Worm (Caenorhabditis elegans) whole organism, L3 larva: Measurements from ENCODE around the gene tor-1.

Experiments
- R02D3.7 ChIP-seq: fragments of 150-350 bp; optimal IDR thresholded peaks from 2 replicates; lab custom pipeline; 2014; ENCODE audit warnings: missing biosample characterization, missing genetic modification characterization
- ZK546.5 ChIP-seq: sonication (generic microtip); optimal IDR thresholded peaks from 2 replicates; lab custom pipeline; 2017; ENCODE audit warnings: missing biosample characterization, missing genetic modification characterization
- aly-2 ChIP-seq: fragments of 150-350 bp; optimal IDR thresholded peaks from 2 replicates; lab custom pipeline; 2014; ENCODE audit warnings: missing biosample characterization, missing genetic modification characterization
- ama-1 ChIP-seq: fragments of 150-350 bp; optimal IDR thresholded peaks from 2 replicates; lab custom pipeline; 2018
- ceh-16 ChIP-seq: sonication (generic microtip); optimal IDR thresholded peaks from 2 replicates; lab custom pipeline; 2017; ENCODE audit warnings: missing biosample characterization, missing genetic modification characterization
- ceh-28 ChIP-seq: fragments of 150-350 bp; optimal IDR thresholded peaks from 2 replicates; lab custom pipeline; 2014; ENCODE audit warnings: missing biosample characterization, missing genetic modification reagents, missing genetic modification characterization
- ceh-82 ChIP-seq: fragments of 150-350 bp; optimal IDR thresholded peaks from 2 replicates; lab custom pipeline; 2014; ENCODE audit warnings: missing biosample characterization, missing genetic modification characterization
- daf-12 ChIP-seq: fragments of 150-350 bp; optimal IDR thresholded peaks from 2 replicates; lab custom pipeline; 2014; ENCODE audit warnings: missing biosample characterization, missing genetic modification reagents, missing genetic modification characterization
- egl-27 ChIP-seq: sonication (generic microtip); optimal IDR thresholded peaks from 4 replicates; lab custom pipeline; 2017; ENCODE audit warnings: missing biosample characterization, missing genetic modification reagents, missing genetic modification characterization
- egl-5 ChIP-seq: fragments of 150-350 bp; optimal IDR thresholded peaks from 2 replicates; lab custom pipeline; 2017; ENCODE audit warnings: missing biosample characterization, missing genetic modification reagents, missing genetic modification characterization, inconsistent platforms
- elt-1 ChIP-seq: fragments of 150-350 bp; optimal IDR thresholded peaks from 2 replicates; lab custom pipeline; 2014; ENCODE audit warnings: missing biosample characterization, missing genetic modification characterization
- elt-2 ChIP-seq: sonication (generic microtip); optimal IDR thresholded peaks from 2 replicates; lab custom pipeline; 2016; ENCODE audit warnings: missing genetic modification reagents, mild to moderate bottlenecking, missing genetic modification characterization, missing compliant biosample characterization
- eor-1 ChIP-seq, 2 experiments: fragments of 150-350 bp; optimal IDR thresholded peaks; 2 replicates each; lab custom pipeline; 2014 to 2018; ENCODE audit warnings: missing biosample characterization in 2 of 2, missing genetic modification characterization in 2 of 2
- fkh-10 ChIP-seq: sonication (generic microtip); optimal IDR thresholded peaks from 2 replicates; lab custom pipeline; 2017; ENCODE audit warnings: missing biosample characterization, missing genetic modification reagents, missing genetic modification characterization
- hmg-11 ChIP-seq: sonication (generic microtip); optimal IDR thresholded peaks from 2 replicates; lab custom pipeline; 2016; ENCODE audit warnings: missing genetic modification characterization, missing compliant biosample characterization
- jun-1 ChIP-seq: fragments of 150-350 bp; optimal IDR thresholded peaks from 2 replicates; lab custom pipeline; 2014; ENCODE audit warnings: missing biosample characterization, missing genetic modification reagents, missing genetic modification characterization
- lin-15B ChIP-seq: fragments of 150-350 bp; optimal IDR thresholded peaks from 2 replicates; lab custom pipeline; 2014; ENCODE audit warnings: missing biosample characterization, missing genetic modification characterization
- lin-39 ChIP-seq: fragments of 150-350 bp; optimal IDR thresholded peaks from 2 replicates; lab custom pipeline; 2018; ENCODE audit warnings: missing biosample characterization, missing genetic modification reagents, missing genetic modification characterization
- mdl-1 ChIP-seq: fragments of 150-350 bp; optimal IDR thresholded peaks from 2 replicates; lab custom pipeline; 2014; ENCODE audit warnings: missing biosample characterization, missing genetic modification characterization
- mml-1 ChIP-seq: fragments of 150-350 bp; sonication (generic microtip); optimal IDR thresholded peaks from 3 replicates; lab custom pipeline; 2014; ENCODE audit warnings: missing biosample characterization, missing genetic modification characterization
- nfya-1 ChIP-seq: sonication (generic microtip); optimal IDR thresholded peaks from 2 replicates; lab custom pipeline; 2017; ENCODE audit warnings: missing genetic modification characterization, mild to moderate bottlenecking, missing compliant biosample characterization, antibody characterized with exemption, moderate library complexity; ENCODE audit not compliant: insufficient read depth
- nhr-237 ChIP-seq: fragments of 150-350 bp; optimal IDR thresholded peaks from 2 replicates; lab custom pipeline; 2014; ENCODE audit warnings: missing biosample characterization, missing genetic modification characterization
- nhr-25 ChIP-seq: sonication (generic microtip); optimal IDR thresholded peaks from 2 replicates; lab custom pipeline; 2017; ENCODE audit warnings: missing biosample characterization, missing genetic modification characterization
- nhr-43 ChIP-seq: sonication (generic microtip); optimal IDR thresholded peaks from 2 replicates; lab custom pipeline; 2016; ENCODE audit warnings: mild to moderate bottlenecking, missing genetic modification characterization, missing compliant biosample characterization; ENCODE audit not compliant: poor library complexity, severe bottlenecking
- nhr-77 ChIP-seq: fragments of 150-350 bp; optimal IDR thresholded peaks from 2 replicates; lab custom pipeline; 2014; ENCODE audit warnings: missing biosample characterization, missing genetic modification characterization
- pha-4 ChIP-seq: fragments of 150-350 bp; optimal IDR thresholded peaks from 2 replicates; lab custom pipeline; 2014; ENCODE audit warnings: missing biosample characterization, missing genetic modification reagents, missing genetic modification characterization
- sea-2 ChIP-seq: fragments of 150-350 bp; sonication (generic microtip); optimal IDR thresholded peaks from 4 replicates; lab custom pipeline; 2014; ENCODE audit warnings: missing biosample characterization, missing genetic modification reagents, missing genetic modification characterization
- skn-1 ChIP-seq: fragments of 150-350 bp; optimal IDR thresholded peaks from 2 replicates; lab custom pipeline; 2014; ENCODE audit warnings: missing biosample characterization, missing genetic modification characterization
- snpc-4 ChIP-seq: fragments of 150-350 bp; optimal IDR thresholded peaks from 2 replicates; lab custom pipeline; 2014; ENCODE audit warnings: missing biosample characterization, missing genetic modification characterization
- unc-39 ChIP-seq: sonication (generic microtip); optimal IDR thresholded peaks from 4 replicates; lab custom pipeline; 2017; ENCODE audit warnings: missing biosample characterization, missing genetic modification characterization
- unc-62 ChIP-seq: fragments of 150-350 bp; sonication (generic microtip); optimal IDR thresholded peaks from 4 replicates; lab custom pipeline; 2014; ENCODE audit warnings: missing biosample characterization, missing genetic modification reagents, missing genetic modification characterization
- zag-1 ChIP-seq: fragments of 150-350 bp; optimal IDR thresholded peaks from 2 replicates; lab custom pipeline; 2014; ENCODE audit warnings: missing biosample characterization, missing genetic modification characterization
- ztf-11 ChIP-seq: fragments of 150-350 bp; optimal IDR thresholded peaks from 2 replicates; lab custom pipeline; 2014; ENCODE audit warnings: missing biosample characterization, missing genetic modification characterization

tor-1 gene

DNA sequence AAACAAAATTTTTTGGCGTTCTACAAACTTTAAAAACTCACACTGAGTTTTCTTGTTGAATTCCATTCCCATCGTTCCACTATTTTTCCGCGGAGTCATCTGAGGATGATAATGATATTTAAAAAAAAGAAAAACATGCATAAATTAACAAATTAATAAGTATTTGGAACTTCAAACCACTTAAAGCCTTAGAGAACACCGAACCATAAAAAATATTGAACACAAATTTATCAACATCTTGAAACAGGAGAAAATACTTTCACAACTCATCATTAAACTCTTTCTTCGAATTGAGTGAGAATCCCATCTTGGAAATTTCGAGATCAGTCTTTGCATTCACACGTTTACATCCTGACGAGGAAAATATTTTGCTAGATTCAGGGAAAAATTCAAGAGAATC lies 3.2 kb downstream of the tor-1 start, which contains the start of gene gei-18:
Gene gei-18 (minus strand): TSS at position 101 of the 400 bp plus-strand sequence.
- TF ChIP-seq aly-2 (no peak), egl-27 (no peak), ztf-11 (no peak), nhr-77 (tag; lab: Kevin White, UChicago) (no peak), unc-62 (no peak), daf-12 (no peak)
- TF ChIP-seq, all 47 proteins: peak for 0

DNA sequence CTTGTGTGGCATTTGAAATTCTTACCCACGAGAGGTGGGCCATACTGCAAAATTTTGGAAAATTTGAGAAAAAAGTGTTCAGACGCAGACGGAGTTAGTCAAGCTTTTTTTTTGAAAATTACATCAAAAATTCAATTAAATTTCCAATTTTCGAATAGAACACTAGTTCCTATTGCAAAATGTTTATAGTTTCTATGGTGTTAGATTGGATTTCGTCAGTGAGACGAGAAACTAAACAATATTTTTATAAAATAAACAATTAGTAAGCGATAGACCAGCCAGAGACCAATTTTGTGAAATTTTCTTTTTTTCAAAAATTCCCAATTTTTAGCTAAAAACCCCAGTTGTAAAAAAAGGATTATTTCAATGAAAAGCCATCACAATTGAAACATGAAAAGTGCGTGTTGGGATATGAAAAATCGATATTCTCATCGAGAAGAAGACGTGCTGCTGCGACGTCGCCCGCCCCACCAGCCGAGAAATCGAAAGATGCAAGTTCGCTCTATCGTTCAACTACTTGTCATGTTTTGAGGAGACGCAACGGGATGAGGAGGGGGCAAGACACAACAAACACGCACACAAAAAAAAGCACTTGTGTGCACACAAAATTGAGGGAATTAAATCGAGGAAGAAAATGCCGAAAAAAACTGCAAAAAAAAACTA lies 5.7 kb downstream of the tor-1 start, which contains the start of gene dnbp-1:
Gene dnbp-1 (minus strand): TSS at position 51 of the 663 bp plus-strand sequence.
- TF ChIP-seq ceh-28 (tag; lab: Kevin White, UChicago) (peak; percentile 76), ZK546.5 (tag; lab: Kevin White, UChicago) (no peak), snpc-4 (tag; lab: Kevin White, UChicago) (peak; percentile 87), elt-2 (peak; percentile 55), egl-5 (tag; lab: Kevin White, UChicago) (peak; percentile 78), pha-4 (peak; percentile 86), jun-1 (tag; lab: Kevin White, UChicago) (no peak), mdl-1 (tag; lab: Kevin White, UChicago) (no peak), nhr-43 (tag; lab: Kevin White, UChicago) (no peak), nfya-1 (tag; lab: Kevin White, UChicago) (peak; percentile 86), ceh-82 (tag; lab: Kevin White, UChicago) (no peak), lin-15B (tag; lab: Kevin White, UChicago) (peak; percentile 90), unc-62 (no peak), lin-39 (tag; lab: Kevin White, UChicago) (peak; percentile 80), sea-2 (GFP tag; lab: Kevin White, UChicago) (peak; percentile 48), nhr-25 (tag; lab: Kevin White, UChicago) (peak; percentile 30), fkh-10 (GFP tag; lab: Kevin White, UChicago) (peak; percentile 63), aly-2 (no peak), hmg-11 (peak; percentile 75), skn-1 (tag; lab: Kevin White, UChicago) (peak; percentile 5)

DNA sequence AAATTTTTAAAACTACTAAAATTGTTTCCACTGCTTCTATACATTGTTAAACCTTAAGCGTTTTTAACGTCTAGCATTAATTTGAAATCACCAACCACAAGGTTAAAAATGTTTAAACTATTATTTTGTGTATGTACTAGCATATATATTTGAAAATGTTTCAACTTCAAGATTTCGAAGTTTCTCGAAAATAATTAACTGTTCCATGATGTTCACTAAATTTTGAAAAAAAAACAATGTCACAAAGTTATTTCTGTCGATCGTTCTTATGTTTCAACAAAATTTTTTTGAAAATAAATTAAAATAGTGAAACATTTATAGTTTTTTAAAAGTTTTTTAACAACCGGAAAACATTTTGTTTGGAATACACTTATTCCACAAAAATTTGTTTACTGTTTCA lies 31.0 kb downstream of the tor-1 start:
- TF ChIP-seq lin-15B (tag; lab: Kevin White, UChicago), result no peak
- TF ChIP-seq ama-1 (lab: Kevin White, UChicago), result no peak
- TF ChIP-seq elt-1 (tag; lab: Kevin White, UChicago), result no peak
- TF ChIP-seq R02D3.7 (tag; lab: Kevin White, UChicago), result no peak
- no peak for TF ChIP-seq ceh-82 (tag; lab: Kevin White, UChicago)
- no peak for TF ChIP-seq ceh-16
- TF ChIP-seq sea-2 (GFP tag; lab: Kevin White, UChicago), result no peak
- TF ChIP-seq mml-1, result no peak
- no peak for TF ChIP-seq zag-1 (tag; lab: Kevin White, UChicago)
- TF ChIP-seq nhr-25 (tag; lab: Kevin White, UChicago), result no peak
- no peak for TF ChIP-seq jun-1 (tag; lab: Kevin White, UChicago)
- TF ChIP-seq aly-2, result no peak

DNA sequence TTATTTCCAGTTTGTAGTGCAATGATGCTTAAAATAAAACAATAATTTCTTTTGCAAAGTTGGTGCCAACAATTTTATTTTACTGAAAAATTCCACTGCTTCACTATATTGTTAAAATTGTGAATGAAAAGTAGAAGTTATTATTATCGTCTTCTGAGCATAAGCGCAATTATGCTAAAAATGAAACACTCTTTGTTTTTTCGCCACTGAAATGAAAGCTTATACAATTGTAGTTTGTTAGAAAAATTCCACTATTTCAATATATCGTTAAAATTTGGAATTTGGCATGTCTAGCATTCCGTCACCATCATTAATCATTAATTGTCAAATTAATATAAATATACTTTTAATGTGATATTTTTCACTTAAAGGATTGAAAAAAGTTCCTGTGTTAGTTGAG lies 31.6 kb downstream of the tor-1 start:
- TF ChIP-seq lin-39 (tag; lab: Kevin White, UChicago), result no peak
- TF ChIP-seq, all 47 proteins: peak for 0

DNA sequence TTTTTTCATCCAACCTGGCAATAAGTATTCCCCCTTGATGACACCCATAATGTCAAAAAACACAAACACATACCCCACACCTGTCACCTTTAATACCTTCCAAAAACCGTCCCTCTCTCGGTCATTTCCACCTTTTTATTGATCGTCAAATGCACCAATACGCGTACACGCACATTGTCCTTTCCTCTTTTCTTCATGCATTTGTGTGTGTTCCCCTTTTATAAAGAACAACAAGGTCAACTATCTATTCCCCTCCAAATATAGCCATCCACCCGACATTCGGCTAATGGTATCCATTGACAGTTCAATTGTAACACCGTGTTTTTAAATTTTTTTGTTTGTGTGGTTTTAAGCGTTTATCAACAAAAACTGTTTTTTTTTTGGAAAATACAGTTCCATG lies 40.4 kb downstream of the tor-1 start:
- TF ChIP-seq unc-39 (tag; lab: Kevin White, UChicago) (no peak), eor-1 (tag; optimal IDR thresholded peaks at IDR 0.05; lab: Kevin White, UChicago) (no peak), snpc-4 (tag; lab: Kevin White, UChicago) (no peak), mml-1 (no peak), mdl-1 (tag; lab: Kevin White, UChicago) (no peak), pha-4 (no peak), nhr-237 (tag; lab: Kevin White, UChicago) (no peak), R02D3.7 (tag; lab: Kevin White, UChicago) (no peak), lin-39 (tag; lab: Kevin White, UChicago) (no peak), hmg-11 (no peak), sea-2 (GFP tag; lab: Kevin White, UChicago) (no peak)
